Worm (Caenorhabditis elegans) whole organism, L2 larva: ENCODE data around the gene R11E3.19.
A peak's percentile ranks its signal among the peaks of the same experiment; 100 is the strongest.

Experiments
- C34F6.9 ChIP-seq: fragments of 150-350 bp; optimal IDR thresholded peaks from 2 replicates; lab custom pipeline; 2014; ENCODE audit warnings: missing biosample characterization, missing genetic modification characterization
- F13H6.1 ChIP-seq: sonication (generic microtip); optimal IDR thresholded peaks from 2 replicates; lab custom pipeline; 2016; ENCODE audit warnings: missing genetic modification characterization, missing compliant biosample characterization
- R02D3.7 ChIP-seq: fragments of 150-350 bp; optimal IDR thresholded peaks from 2 replicates; lab custom pipeline; 2014; ENCODE audit warnings: missing biosample characterization, missing genetic modification characterization
- ZK546.5 ChIP-seq: sonication (generic microtip); optimal IDR thresholded peaks from 2 replicates; lab custom pipeline; 2017; ENCODE audit warnings: missing biosample characterization, missing genetic modification characterization
- alr-1 ChIP-seq: fragments of 150-350 bp; optimal IDR thresholded peaks from 2 replicates; lab custom pipeline; 2014; ENCODE audit warnings: missing biosample characterization, missing genetic modification characterization
- aly-2 ChIP-seq: fragments of 150-350 bp; optimal IDR thresholded peaks from 2 replicates; lab custom pipeline; 2014; ENCODE audit warnings: missing biosample characterization, missing genetic modification characterization
- ama-1 ChIP-seq: fragments of 150-350 bp; optimal IDR thresholded peaks from 2 replicates; lab custom pipeline; 2018; ENCODE audit warnings: inconsistent platforms
- ceh-16 ChIP-seq: fragments of 150-350 bp; optimal IDR thresholded peaks from 2 replicates; lab custom pipeline; 2014; ENCODE audit warnings: missing biosample characterization, missing genetic modification characterization
- ceh-82 ChIP-seq: fragments of 150-350 bp; optimal IDR thresholded peaks from 2 replicates; lab custom pipeline; 2014; ENCODE audit warnings: missing biosample characterization, missing genetic modification characterization
- crh-2 ChIP-seq: sonication (generic microtip); optimal IDR thresholded peaks from 2 replicates; lab custom pipeline; 2017; ENCODE audit warnings: missing biosample characterization, missing genetic modification characterization
- elt-1 ChIP-seq: fragments of 150-350 bp; optimal IDR thresholded peaks from 2 replicates; lab custom pipeline; 2014; ENCODE audit warnings: missing biosample characterization, missing genetic modification characterization
- elt-3 ChIP-seq: sonication (generic microtip); optimal IDR thresholded peaks from 2 replicates; lab custom pipeline; 2017; ENCODE audit warnings: missing biosample characterization, missing genetic modification characterization
- fos-1 ChIP-seq: fragments of 150-350 bp; optimal IDR thresholded peaks from 2 replicates; lab custom pipeline; 2014; ENCODE audit warnings: missing biosample characterization, missing genetic modification characterization
- lin-11 ChIP-seq: fragments of 150-350 bp; sonication (generic microtip); optimal IDR thresholded peaks from 2 replicates; lab custom pipeline; 2014; ENCODE audit warnings: missing biosample characterization, missing genetic modification characterization, inconsistent platforms, mixed read lengths
- lin-13 ChIP-seq: fragments of 150-350 bp; optimal IDR thresholded peaks from 2 replicates; lab custom pipeline; 2014; ENCODE audit warnings: missing biosample characterization, missing genetic modification reagents, missing genetic modification characterization
- lin-39 ChIP-seq: fragments of 150-350 bp; optimal IDR thresholded peaks from 2 replicates; lab custom pipeline; 2014; ENCODE audit warnings: missing biosample characterization, missing genetic modification reagents, missing genetic modification characterization
- lsy-2 ChIP-seq, 2 experiments: fragments of 150-350 bp in 1 of 2; sonication (generic microtip) in 1 of 2; optimal IDR thresholded peaks; 2 replicates each; lab custom pipeline; 2014 to 2017; ENCODE audit warnings: missing biosample characterization in 2 of 2, missing genetic modification characterization in 2 of 2
- mbf-1 ChIP-seq: sonication (generic microtip); optimal IDR thresholded peaks from 2 replicates; lab custom pipeline; 2017; ENCODE audit warnings: missing biosample characterization, missing genetic modification characterization
- nhr-10 ChIP-seq: sonication (generic microtip); optimal IDR thresholded peaks from 2 replicates; lab custom pipeline; 2017; ENCODE audit warnings: missing biosample characterization, missing genetic modification characterization
- nhr-129 ChIP-seq: fragments of 150-350 bp; optimal IDR thresholded peaks from 2 replicates; lab custom pipeline; 2014; ENCODE audit warnings: missing biosample characterization, missing genetic modification characterization
- nhr-21 ChIP-seq: fragments of 150-350 bp; optimal IDR thresholded peaks from 2 replicates; lab custom pipeline; 2014; ENCODE audit warnings: missing biosample characterization, missing genetic modification characterization
- nhr-237 ChIP-seq: fragments of 150-350 bp; optimal IDR thresholded peaks from 2 replicates; lab custom pipeline; 2014; ENCODE audit warnings: missing biosample characterization, missing genetic modification characterization
- peb-1 ChIP-seq: fragments of 150-350 bp; optimal IDR thresholded peaks from 2 replicates; lab custom pipeline; 2014; ENCODE audit warnings: missing biosample characterization, missing genetic modification characterization
- sem-4 ChIP-seq: fragments of 150-350 bp; optimal IDR thresholded peaks from 2 replicates; lab custom pipeline; 2014; ENCODE audit warnings: missing biosample characterization, missing genetic modification reagents, missing genetic modification characterization
- skn-1 ChIP-seq: sonication (generic microtip); optimal IDR thresholded peaks from 2 replicates; lab custom pipeline; 2017; ENCODE audit warnings: missing biosample characterization, missing genetic modification characterization
- snpc-4 ChIP-seq: fragments of 150-350 bp; optimal IDR thresholded peaks from 2 replicates; lab custom pipeline; 2014; ENCODE audit warnings: missing biosample characterization, missing genetic modification characterization
- unc-62 ChIP-seq: fragments of 150-350 bp; optimal IDR thresholded peaks from 2 replicates; lab custom pipeline; 2014; ENCODE audit warnings: missing biosample characterization, missing genetic modification reagents, missing genetic modification characterization
- zag-1 ChIP-seq: fragments of 150-350 bp; optimal IDR thresholded peaks from 2 replicates; lab custom pipeline; 2014; ENCODE audit warnings: missing biosample characterization, missing genetic modification characterization
- ztf-4 ChIP-seq: fragments of 150-350 bp; optimal IDR thresholded peaks from 2 replicates; lab custom pipeline; 2014; ENCODE audit warnings: missing biosample characterization, missing genetic modification characterization

Gene R11E3.19

ce11 chrIV:4763844-4764243 lies 12.1 kb downstream of the R11E3.19 start, which contains the start of gene Y17G9B.2:
Y17G9B.2 (plus strand) TSS chrIV:4764144.
- TF ChIP-seq nhr-237 (tag; lab: Kevin White, UChicago) (no peak), snpc-4 (tag; lab: Kevin White, UChicago) (no peak), ceh-16 (tag; lab: Kevin White, UChicago) (no peak), F13H6.1 (tag; lab: Kevin White, UChicago) (no peak), nhr-10 (tag; lab: Kevin White, UChicago) (no peak), crh-2 (tag; lab: Kevin White, UChicago) (no peak), fos-1 (tag; lab: Kevin White, UChicago) (no peak), ztf-4 (tag; lab: Kevin White, UChicago) (no peak), alr-1 (tag; lab: Kevin White, UChicago) (no peak), mbf-1 (tag; lab: Kevin White, UChicago) (no peak), sem-4 (tag; lab: Kevin White, UChicago) (no peak), peb-1 (tag; lab: Kevin White, UChicago) (no peak), ZK546.5 (no peak), elt-3 (no peak), C34F6.9 (tag; lab: Kevin White, UChicago) (no peak), skn-1 (tag; lab: Kevin White, UChicago) (no peak), elt-1 (tag; lab: Kevin White, UChicago) (no peak), unc-62 (no peak), nhr-129 (tag; lab: Kevin White, UChicago) (no peak), lin-11 (no peak)

ce11 chrIV:4762990-4763545 lies 12.8 kb downstream of the R11E3.19 start:
- TF ChIP-seq lsy-2 (tag; optimal IDR thresholded peaks at IDR 0.05; lab: Kevin White, UChicago), result peak in 1 of 2 experiments; percentile 52
- TF ChIP-seq, all 48 proteins: peak for 1; not testable (repeated sequence) for 47

- TF ChIP-seq mbf-1 (tag; lab: Kevin White, UChicago), result no peak
- TF ChIP-seq R02D3.7, result no peak
- TF ChIP-seq F13H6.1 (tag; lab: Kevin White, UChicago), result no peak
- no peak for TF ChIP-seq nhr-237 (tag; lab: Kevin White, UChicago)
- TF ChIP-seq aly-2 (tag; lab: Kevin White, UChicago), result no peak
- TF ChIP-seq elt-1 (tag; lab: Kevin White, UChicago), result no peak
- no peak for TF ChIP-seq zag-1 (tag; lab: Kevin White, UChicago)
- TF ChIP-seq skn-1 (tag; lab: Kevin White, UChicago), result no peak
- no peak for TF ChIP-seq peb-1 (tag; lab: Kevin White, UChicago)
- TF ChIP-seq lin-13 (GFP tag; lab: Kevin White, UChicago), result no peak
- no peak for TF ChIP-seq ama-1 (lab: Kevin White, UChicago)
- no peak for TF ChIP-seq alr-1 (tag; lab: Kevin White, UChicago)
- TF ChIP-seq snpc-4 (tag; lab: Kevin White, UChicago), result no peak
- no peak for TF ChIP-seq sem-4 (tag; lab: Kevin White, UChicago)
Measured at ce11 chrIV:4760378-4761084, 15.4 kb downstream of the R11E3.19 start, which contains the start of the genes memi-1 and cyp-31A3. memi-1 (minus strand) TSS chrIV:4760428. cyp-31A3 (plus strand) TSS chrIV:4761049.

- TF ChIP-seq lin-39, result no peak
- peak in 1 of 2 experiments; percentile 24 for TF ChIP-seq lsy-2 (tag; optimal IDR thresholded peaks at IDR 0.05; lab: Kevin White, UChicago)
- no peak for TF ChIP-seq ceh-82 (tag; lab: Kevin White, UChicago)
Measured at ce11 chrIV:4758659-4759058, 17.2 kb downstream of the R11E3.19 start, which contains the start of gene Y17G9B.8. Y17G9B.8 (minus strand) TSS chrIV:4758840.

- TF ChIP-seq nhr-10 (tag; lab: Kevin White, UChicago) (no peak), ceh-16 (tag; lab: Kevin White, UChicago) (no peak)
Measured at ce11 chrIV:4755929-4756655, 19.8 kb downstream of the R11E3.19 start, which contains the start of the genes fbxb-77 and Y17G9B.11. fbxb-77 (minus strand) TSS chrIV:4756157. Y17G9B.11 (plus strand) TSS chrIV:4756605.

- TF ChIP-seq nhr-21 (tag; lab: Kevin White, UChicago), result no peak
- TF ChIP-seq lin-13 (GFP tag; lab: Kevin White, UChicago), result no peak
Measured at ce11 chrIV:4751814-4752213, 24.1 kb downstream of the R11E3.19 start, which contains the start of gene Y17G9B.4. Y17G9B.4 (plus strand) TSS chrIV:4752119.
